Fruit fly (Drosophila melanogaster): ENCODE measurements around the gene cry.

cry gene

DNA sequence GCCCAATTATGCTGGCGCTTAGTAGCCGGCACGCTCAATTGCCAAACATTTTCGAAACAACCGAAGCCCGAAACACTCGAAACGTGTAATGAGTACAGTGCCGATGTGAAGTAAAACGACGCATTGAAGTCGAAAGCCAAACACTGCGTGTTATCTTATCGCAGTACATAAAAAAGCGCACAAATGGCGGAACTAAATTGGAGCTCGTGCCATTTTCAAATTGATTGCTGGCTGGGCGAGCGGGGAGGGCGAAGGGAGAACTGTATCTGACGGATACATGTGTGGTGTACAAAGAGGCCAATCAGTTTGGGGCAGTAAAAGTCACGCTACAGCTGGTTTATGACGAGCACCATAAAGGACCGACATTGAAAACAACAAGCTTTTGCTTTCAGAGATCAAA lies 11.4 kb downstream of the cry start:
- TF ChIP-seq CG11902 (GFP tag; optimal IDR thresholded peaks at IDR 0.05) (no peak), CG16779 (tag; optimal IDR thresholded peaks at IDR 0.05) (no peak), fd85E (GFP tag; optimal IDR thresholded peaks at IDR 0.05) (no peak), Eip78C (GFP tag) (no peak), net (GFP tag; optimal IDR thresholded peaks at IDR 0.05) (no peak), fkh (GFP tag; optimal IDR thresholded peaks at IDR 0.05) (peak; percentile 48), CG6792 (GFP tag; optimal IDR thresholded peaks at IDR 0.05) (no peak), CG7368 (GFP tag; optimal IDR thresholded peaks at IDR 0.05) (no peak), vri (GFP tag; optimal IDR thresholded peaks at IDR 0.05) (peak; percentile 12)

dm6 chr3R:19225446-19225955 lies 13.5 kb downstream of the cry start:
- peak; percentile 0 for TF ChIP-seq Eip78C (GFP tag)
- TF ChIP-seq vri (GFP tag; optimal IDR thresholded peaks at IDR 0.05) = peak; percentile 44
- no peak for TF ChIP-seq acj6 (GFP tag; optimal IDR thresholded peaks at IDR 0.05)
- TF ChIP-seq CG7368 (GFP tag; optimal IDR thresholded peaks at IDR 0.05) = no peak
- peak in 1 of 2 experiments; percentile 14 for TF ChIP-seq ss (GFP tag; optimal IDR thresholded peaks at IDR 0.05)
- no peak for TF ChIP-seq Hr38 (GFP tag; optimal IDR thresholded peaks at IDR 0.05)
- no peak for TF ChIP-seq fkh (GFP tag; optimal IDR thresholded peaks at IDR 0.05)
- no peak for TF ChIP-seq CG6163 (GFP tag; IDR thresholded peaks at IDR 0.05)
- TF ChIP-seq CG8319 (GFP tag; optimal IDR thresholded peaks at IDR 0.05) = no peak
- peak; percentile 54 for TF ChIP-seq svp (GFP tag)
- peak; percentile 7 for TF ChIP-seq Lpt (GFP tag; optimal IDR thresholded peaks at IDR 0.05)
- 0 out of 2 replicates have a peak, but pooled peaks have one; percentile 15 for TF ChIP-seq CG15336 (GFP tag; IDR thresholded peaks at IDR 0.05)
- TF ChIP-seq lz (GFP tag; optimal IDR thresholded peaks at IDR 0.05) = no peak
- no peak for TF ChIP-seq CG3919 (GFP tag; optimal IDR thresholded peaks at IDR 0.05)

DNA sequence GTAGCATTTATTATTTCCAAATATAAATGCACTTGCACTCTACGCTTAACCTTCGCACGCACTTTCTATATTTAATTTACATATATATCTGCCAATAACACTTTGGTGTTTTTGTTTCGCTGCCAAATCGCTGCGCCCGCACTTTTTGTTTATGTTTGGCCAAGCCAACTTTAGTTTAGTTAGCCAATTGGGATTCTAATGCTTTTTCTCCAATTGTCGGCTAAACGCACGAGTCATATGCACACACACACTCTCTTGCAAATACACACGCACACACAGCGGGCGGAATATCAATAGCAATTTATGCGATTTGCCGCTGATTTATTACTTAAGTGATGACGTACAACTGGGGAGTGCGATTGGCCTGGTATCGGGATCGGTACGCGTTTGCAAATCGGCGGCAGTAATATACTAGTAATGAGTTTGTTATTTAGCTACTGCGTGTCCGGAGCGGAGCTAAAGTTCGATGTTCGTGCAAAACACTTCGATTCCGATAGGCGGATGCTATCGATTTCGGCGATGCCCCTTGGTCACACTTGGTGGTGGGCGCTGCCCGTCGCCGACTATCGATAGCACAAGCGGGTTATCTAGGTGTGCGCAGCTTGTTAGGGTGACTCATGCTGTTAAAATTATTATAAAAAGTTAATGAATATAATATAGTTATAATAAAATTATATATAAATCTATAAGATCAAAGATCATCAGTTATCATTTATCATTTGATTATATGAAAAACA lies 14.4 kb downstream of the cry start, which contains the start of gene vib:
vib (minus strand) TSS at position 515 of the 737 bp plus-strand sequence.
- TF ChIP-seq dsx (GFP tag; optimal IDR thresholded peaks at IDR 0.05; ENCODE audit: poor library complexity, severe bottlenecking) = no peak
- TF ChIP-seq Sox102F (GFP tag; optimal IDR thresholded peaks at IDR 0.05) = peak; percentile 3
- peak; percentile 48 for TF ChIP-seq Ets96B (tag; optimal IDR thresholded peaks at IDR 0.05)
- TF ChIP-seq eg (GFP tag; IDR thresholded peaks at IDR 0.05) = peak; percentile 64
- peak; percentile 34 for TF ChIP-seq vri (GFP tag; optimal IDR thresholded peaks at IDR 0.05)
- no peak for TF ChIP-seq CG6276 (GFP tag; optimal IDR thresholded peaks at IDR 0.05)
- no peak for TF ChIP-seq achi (GFP tag; optimal IDR thresholded peaks at IDR 0.05)
- no peak for TF ChIP-seq Hr39 (GFP tag; optimal IDR thresholded peaks at IDR 0.05)
- peak; percentile 61; the same call in 2 of the 3 replicates for TF ChIP-seq CG6163 (GFP tag; IDR thresholded peaks at IDR 0.05)
- TF ChIP-seq fd59A (GFP tag; optimal IDR thresholded peaks at IDR 0.05) = no peak
- TF ChIP-seq Blimp-1 (GFP tag; optimal IDR thresholded peaks at IDR 0.05) = no peak
- no peak for TF ChIP-seq CG9139 (GFP tag; optimal IDR thresholded peaks at IDR 0.05)
- peak; percentile 13 for TF ChIP-seq CG6792 (GFP tag; optimal IDR thresholded peaks at IDR 0.05)
- peak; percentile 29 for TF ChIP-seq CG8632 (GFP tag; optimal IDR thresholded peaks at IDR 0.05)
- TF ChIP-seq Eip93F (GFP tag; optimal IDR thresholded peaks at IDR 0.05) = no peak
- TF ChIP-seq Met (GFP tag; optimal IDR thresholded peaks at IDR 0.05) = peak; percentile 6
- no peak for TF ChIP-seq Hr38 (GFP tag; optimal IDR thresholded peaks at IDR 0.05)
- no peak for TF ChIP-seq CG8319 (GFP tag; optimal IDR thresholded peaks at IDR 0.05)
- no peak for TF ChIP-seq CG11294 (GFP tag; IDR thresholded peaks at IDR 0.05)
- TF ChIP-seq CG31627 (GFP tag; optimal IDR thresholded peaks at IDR 0.05) = no peak
- TF ChIP-seq CG32006 (GFP tag; optimal IDR thresholded peaks at IDR 0.05) = no peak
- TF ChIP-seq CG6854 (GFP tag; optimal IDR thresholded peaks at IDR 0.05) = no peak
- no peak for TF ChIP-seq CG6808 (GFP tag; optimal IDR thresholded peaks at IDR 0.05)
- peak; percentile 75 for TF ChIP-seq CG15336 (GFP tag; IDR thresholded peaks at IDR 0.05)
- no peak for TF ChIP-seq CG1621 (tag; optimal IDR thresholded peaks at IDR 0.05)
- TF ChIP-seq ss (GFP tag; optimal IDR thresholded peaks at IDR 0.05) = no peak
- TF ChIP-seq CG34406 (GFP tag; optimal IDR thresholded peaks at IDR 0.05) = peak; percentile 35
- TF ChIP-seq CG11902 (GFP tag; optimal IDR thresholded peaks at IDR 0.05) = no peak
- TF ChIP-seq fd85E (GFP tag; optimal IDR thresholded peaks at IDR 0.05) = no peak
- peak; percentile 58 for TF ChIP-seq svp (GFP tag)
- peak; percentile 30 for TF ChIP-seq CG3919 (GFP tag; optimal IDR thresholded peaks at IDR 0.05)
- no peak for TF ChIP-seq OdsH (GFP tag; optimal IDR thresholded peaks at IDR 0.05)
- TF ChIP-seq CG8119 (GFP tag; IDR thresholded peaks at IDR 0.05) = peak; percentile 55; the same call in 1 of the 3 replicates
- TF ChIP-seq CG10669 (GFP tag; optimal IDR thresholded peaks at IDR 0.05) = no peak
- no peak for TF ChIP-seq Hr4 (GFP tag; optimal IDR thresholded peaks at IDR 0.05)
- TF ChIP-seq fkh (GFP tag; optimal IDR thresholded peaks at IDR 0.05) = no peak
- TF ChIP-seq CG3032 (tag; optimal IDR thresholded peaks at IDR 0.05) = peak; percentile 51

Data from whole organism, prepupa.